Worm (Caenorhabditis elegans): ENCODE measurements around the gene C46C2.7.

ce11 chrIV:9239151-9239550 is 44.5 kb downstream of the C46C2.7 start:
- TF ChIP-seq flt-1 (GFP tag; IDR thresholded peaks at IDR 0.05) (no peak), ztf-23 (GFP tag; IDR thresholded peaks at IDR 0.05) (no peak), ztf-29 (GFP tag; IDR thresholded peaks at IDR 0.05) (no peak), tab-1 (GFP tag; IDR thresholded peaks at IDR 0.05) (no peak)

Data from whole organism, midembryonic.